Worm (Caenorhabditis elegans) whole organism, L4 larva: Measurements from ENCODE around the gene str-156.

Source experiments
- F37D6.2 ChIP-seq: sonication (generic microtip); optimal IDR thresholded peaks from 2 replicates; lab custom pipeline; 2016; ENCODE audit warnings: mild to moderate bottlenecking, missing genetic modification characterization, missing compliant biosample characterization
- F49E8.2 ChIP-seq: sonication (generic microtip); optimal IDR thresholded peaks from 2 replicates; lab custom pipeline; 2016; ENCODE audit warnings: missing compliant biosample characterization, mild to moderate bottlenecking, missing genetic modification characterization, borderline replicate concordance
- aha-1 ChIP-seq: fragments of 150-350 bp; peaks from one replicate; lab custom pipeline; 2014; ENCODE audit warnings: missing biosample characterization, missing genetic modification characterization
- aly-2 ChIP-seq: sonication (generic microtip); optimal IDR thresholded peaks from 2 replicates; lab custom pipeline; 2018; ENCODE audit warnings: missing biosample characterization, missing genetic modification characterization
- ama-1 ChIP-seq: fragments of 150-350 bp; optimal IDR thresholded peaks from 2 replicates; lab custom pipeline; 2014; ENCODE audit warnings: inconsistent platforms, mixed read lengths
- ceh-28 ChIP-seq: fragments of 150-350 bp; optimal IDR thresholded peaks from 2 replicates; lab custom pipeline; 2014; ENCODE audit warnings: missing biosample characterization, missing genetic modification reagents, missing genetic modification characterization
- ceh-32 ChIP-seq: sonication (generic microtip); optimal IDR thresholded peaks from 2 replicates; lab custom pipeline; 2016; ENCODE audit warnings: mild to moderate bottlenecking, missing genetic modification characterization, missing compliant biosample characterization; ENCODE audit not compliant: poor library complexity
- daf-16 ChIP-seq, 3 experiments: sonication (generic microtip); optimal IDR thresholded peaks; 2 replicates each; lab custom pipeline; 2016 to 2017; ENCODE audit warnings: missing genetic modification characterization in 3 of 3, missing genetic modification reagents in 3 of 3, mild to moderate bottlenecking in 2 of 3, missing compliant biosample characterization in 2 of 3, missing biosample characterization in 1 of 3, moderate library complexity in 1 of 3
- daf-19 ChIP-seq: fragments of 200-800 bp; sonication (Bioruptor generic); conservative IDR thresholded peaks from 2 replicates; pipeline ENCODE4 v1.3.6; 2022; ENCODE audit warnings: missing genetic modification characterization, missing compliant biosample characterization
- egl-27 ChIP-seq: sonication (generic microtip); optimal IDR thresholded peaks from 3 replicates; lab custom pipeline; 2017; ENCODE audit warnings: missing biosample characterization, missing genetic modification reagents, missing genetic modification characterization
- egl-43 ChIP-seq: fragments of 200-800 bp; sonication (Bioruptor generic); IDR thresholded peaks from 2 replicates; pipeline ENCODE4 v1.3.6; 2022; ENCODE audit warnings: missing genetic modification reagents, missing genetic modification characterization, missing compliant biosample characterization
- gei-8 ChIP-seq: fragments of 200-800 bp; sonication (Bioruptor generic); optimal IDR thresholded peaks from 2 replicates; lab custom pipeline; 2018; ENCODE audit warnings: mild to moderate bottlenecking, missing genetic modification characterization, missing compliant biosample characterization
- hlh-11 ChIP-seq: fragments of 200-800 bp; sonication (Bioruptor generic); optimal IDR thresholded peaks from 2 replicates; lab custom pipeline; 2018; ENCODE audit warnings: mild to moderate bottlenecking, missing genetic modification characterization, missing compliant biosample characterization
- jun-1 ChIP-seq: fragments of 150-350 bp; optimal IDR thresholded peaks from 2 replicates; lab custom pipeline; 2014; ENCODE audit warnings: missing biosample characterization, missing genetic modification reagents, missing genetic modification characterization
- lim-7 ChIP-seq: fragments of 200-800 bp; sonication (Bioruptor generic); IDR thresholded peaks from 2 replicates; pipeline ENCODE4 v1.3.6; 2022; ENCODE audit warnings: missing genetic modification characterization, missing compliant biosample characterization
- lin-38 ChIP-seq: fragments of 200-800 bp; sonication (Bioruptor generic); IDR thresholded peaks from 2 replicates; pipeline ENCODE4 v1.3.6; 2022; ENCODE audit warnings: missing genetic modification reagents, missing genetic modification characterization, missing compliant biosample characterization
- lir-3 ChIP-seq: sonication (generic microtip); optimal IDR thresholded peaks from 2 replicates; lab custom pipeline; 2016; ENCODE audit warnings: mild to moderate bottlenecking, missing genetic modification characterization, missing compliant biosample characterization
- madf-9 ChIP-seq: fragments of 200-800 bp; sonication (Bioruptor generic); conservative IDR thresholded peaks from 2 replicates; pipeline ENCODE4 v1.3.6; 2022; ENCODE audit warnings: missing genetic modification reagents, missing genetic modification characterization, missing compliant biosample characterization
- mdl-1 ChIP-seq, 2 experiments: fragments of 150-350 bp in 1 of 2; sonication (generic microtip) in 1 of 2; optimal IDR thresholded peaks; 2 replicates each; lab custom pipeline; 2014 to 2017; ENCODE audit warnings: missing biosample characterization in 2 of 2, missing genetic modification characterization in 2 of 2
- nhr-102 ChIP-seq: sonication (generic microtip); optimal IDR thresholded peaks from 2 replicates; lab custom pipeline; 2016; ENCODE audit warnings: mild to moderate bottlenecking, missing genetic modification characterization, moderate library complexity, missing compliant biosample characterization
- nhr-28 ChIP-seq: fragments of 150-350 bp; optimal IDR thresholded peaks from 2 replicates; lab custom pipeline; 2014; ENCODE audit warnings: missing biosample characterization, missing genetic modification characterization
- nhr-6 ChIP-seq: fragments of 150-350 bp; optimal IDR thresholded peaks from 2 replicates; lab custom pipeline; 2014; ENCODE audit warnings: missing biosample characterization, missing genetic modification characterization
- pha-4 ChIP-seq, 2 experiments: fragments of 150-350 bp in 1 of 2; fragments of 200-800 bp in 1 of 2; sonication (Bioruptor generic) in 1 of 2; IDR thresholded peaks in 1 of 2; optimal IDR thresholded peaks in 1 of 2; 2 replicates each; pipeline versions ENCODE4 v1.3.6 to Lab custom; 2014 to 2022; ENCODE audit warnings: missing genetic modification characterization in 2 of 2, missing genetic modification reagents in 2 of 2, missing biosample characterization in 1 of 2, missing compliant biosample characterization in 1 of 2
- pqm-1 ChIP-seq: sonication (generic microtip); optimal IDR thresholded peaks from 2 replicates; lab custom pipeline; 2017; ENCODE audit warnings: missing biosample characterization, missing genetic modification characterization
- rbr-2 ChIP-seq: sonication (generic microtip); optimal IDR thresholded peaks from 2 replicates; lab custom pipeline; 2016; ENCODE audit warnings: missing genotype, missing genetic modification characterization, missing compliant biosample characterization
- sdz-12 ChIP-seq: fragments of 200-800 bp; sonication (Bioruptor generic); optimal IDR thresholded peaks from 2 replicates; lab custom pipeline; 2018; ENCODE audit warnings: mild to moderate bottlenecking, missing genetic modification characterization, missing compliant biosample characterization
- set-16 ChIP-seq: fragments of 200-800 bp; sonication (Bioruptor generic); IDR thresholded peaks from 2 replicates; pipeline ENCODE4 v1.3.6; 2022; ENCODE audit warnings: missing genetic modification reagents, missing genetic modification characterization, missing compliant biosample characterization
- skn-1 ChIP-seq: fragments of 150-350 bp; optimal IDR thresholded peaks from 2 replicates; lab custom pipeline; 2014; ENCODE audit warnings: missing biosample characterization, missing genetic modification characterization
- snpc-1.2 ChIP-seq: fragments of 200-800 bp; sonication (Bioruptor generic); IDR thresholded peaks from 2 replicates; pipeline ENCODE4 v1.3.6; 2022; ENCODE audit warnings: missing genetic modification reagents, missing genetic modification characterization, missing compliant biosample characterization
- snpc-4 ChIP-seq: fragments of 150-350 bp; optimal IDR thresholded peaks from 2 replicates; lab custom pipeline; 2014; ENCODE audit warnings: missing biosample characterization, missing genetic modification characterization
- zag-1 ChIP-seq: fragments of 150-350 bp; optimal IDR thresholded peaks from 2 replicates; lab custom pipeline; 2014; ENCODE audit warnings: missing biosample characterization, missing genetic modification characterization
- zfp-2 ChIP-seq: sonication (generic microtip); optimal IDR thresholded peaks from 2 replicates; lab custom pipeline; 2016; ENCODE audit warnings: mild to moderate bottlenecking, missing genetic modification characterization, missing compliant biosample characterization

The str-156 gene

ce11 chrIV:4913090-4913489 lies at the start of gene str-156:
Gene str-156 (plus strand): TSS chrIV:4913390.
- TF ChIP-seq nhr-28 (tag; lab: Kevin White, UChicago) (no peak), zag-1 (tag; lab: Kevin White, UChicago) (no peak), F49E8.2 (tag; lab: Kevin White, UChicago) (no peak), sdz-12 (GFP tag; lab: Kevin White, UChicago) (no peak), lim-7 (GFP tag; lab: Robert Waterston, UW) (no peak), nhr-6 (no peak), zfp-2 (tag; lab: Kevin White, UChicago) (no peak), madf-9 (no peak), lin-38 (GFP tag; lab: Robert Waterston, UW) (no peak), nhr-102 (tag; lab: Kevin White, UChicago) (no peak), mdl-1 (tag; optimal IDR thresholded peaks at IDR 0.05; lab: Kevin White, UChicago) (no peak), ama-1 (lab: Kevin White, UChicago) (no peak)

- TF ChIP-seq ceh-28 (tag; lab: Kevin White, UChicago), result no peak
- peak; percentile 94 for TF ChIP-seq snpc-1.2 (GFP tag; lab: Robert Waterston, UW)
Observed at ce11 chrIV:4864524-4864923, 48.7 kb upstream of the str-156 start.

- TF ChIP-seq rbr-2 (tag; lab: Kevin White, UChicago) (no peak), egl-43 (GFP tag; lab: Robert Waterston, UW) (no peak), ceh-32 (tag; lab: Kevin White, UChicago) (no peak), daf-16 (GFP tag; optimal IDR thresholded peaks at IDR 0.05; lab: Kevin White, UChicago) (no peak), daf-16 (tag; optimal IDR thresholded peaks at IDR 0.05; lab: Kevin White, UChicago) (no peak), set-16 (GFP tag; lab: Robert Waterston, UW) (no peak), F37D6.2 (tag; lab: Kevin White, UChicago) (no peak), hlh-11 (tag; lab: Kevin White, UChicago) (no peak), gei-8 (GFP tag; lab: Kevin White, UChicago) (no peak), pqm-1 (tag; lab: Kevin White, UChicago) (no peak)
Observed at ce11 chrIV:4866599-4866998, 46.6 kb upstream of the str-156 start.

ce11 chrIV:4867610-4868009 lies 45.6 kb upstream of the str-156 start, which contains the start of gene str-172:
Gene str-172 (minus strand): TSS chrIV:4867710.
- TF ChIP-seq skn-1 (tag; lab: Kevin White, UChicago) (no peak), lim-7 (GFP tag; lab: Robert Waterston, UW) (no peak), pqm-1 (tag; lab: Kevin White, UChicago) (no peak), ceh-32 (tag; lab: Kevin White, UChicago) (no peak), daf-19 (GFP tag; lab: Robert Waterston, UW) (no peak), lir-3 (tag; lab: Kevin White, UChicago) (no peak), jun-1 (tag; lab: Kevin White, UChicago) (no peak), sdz-12 (GFP tag; lab: Kevin White, UChicago) (no peak), pha-4 (GFP tag; IDR thresholded peaks at IDR 0.05; lab: Robert Waterston, UW) (no peak), pha-4 (tag; optimal IDR thresholded peaks at IDR 0.05; lab: Kevin White, UChicago) (no peak), snpc-4 (tag; lab: Kevin White, UChicago) (no peak), egl-27 (tag; lab: Kevin White, UChicago) (no peak), aly-2 (tag; lab: Kevin White, UChicago) (no peak)

ce11 chrIV:4870546-4870945 lies 42.6 kb upstream of the str-156 start, which contains the start of gene str-175:
Gene str-175 (minus strand): TSS chrIV:4870646.
- TF ChIP-seq aha-1 (tag; lab: Kevin White, UChicago) (peak; percentile 44), zag-1 (tag; lab: Kevin White, UChicago) (no peak)
